Worm (Caenorhabditis elegans) whole organism, early embryonic: Measurements from ENCODE around the gene C06E1.11.

Experiments
- ama-1 ChIP-seq: fragments of 150-350 bp; optimal IDR thresholded peaks from 2 replicates; lab custom pipeline; 2014
- ceh-13 ChIP-seq: fragments of 200-800 bp; sonication (Bioruptor generic); optimal IDR thresholded peaks from 2 replicates; lab custom pipeline; 2018; ENCODE audit warnings: mild to moderate bottlenecking, missing genetic modification characterization, missing compliant biosample characterization
- ets-7 ChIP-seq: sonication (generic microtip); optimal IDR thresholded peaks from 2 replicates; lab custom pipeline; 2016; ENCODE audit warnings: missing genotype, missing genetic modification characterization, missing compliant biosample characterization
- flt-1 ChIP-seq: fragments of 200-800 bp; sonication (Bioruptor generic); IDR thresholded peaks from 2 replicates; pipeline ENCODE4 v1.3.6; 2022; ENCODE audit warnings: missing genetic modification characterization, missing compliant biosample characterization
- hmbx-1 ChIP-seq: sonication (generic microtip); optimal IDR thresholded peaks from 2 replicates; lab custom pipeline; 2016; ENCODE audit warnings: mild to moderate bottlenecking, missing genetic modification characterization, missing compliant biosample characterization
- hnd-1 ChIP-seq: sonication (generic microtip); optimal IDR thresholded peaks from 2 replicates; lab custom pipeline; 2016; ENCODE audit warnings: missing genetic modification characterization, missing compliant biosample characterization
- scrt-1 ChIP-seq: fragments of 200-800 bp; sonication (Bioruptor generic); IDR thresholded peaks from 2 replicates; pipeline ENCODE4 v1.3.6; 2022; ENCODE audit warnings: missing genetic modification characterization, missing compliant biosample characterization
- sea-1 ChIP-seq: fragments of 200-800 bp; sonication (Bioruptor generic); conservative IDR thresholded peaks from 2 replicates; pipeline ENCODE4 v1.3.6; 2022; ENCODE audit warnings: missing genetic modification characterization, missing compliant biosample characterization
- tbx-37 ChIP-seq: fragments of 200-800 bp; sonication (Bioruptor generic); conservative IDR thresholded peaks from 2 replicates; pipeline ENCODE4 v1.3.6; 2022; ENCODE audit warnings: missing genetic modification reagents, missing genetic modification characterization, missing compliant biosample characterization

DNA sequence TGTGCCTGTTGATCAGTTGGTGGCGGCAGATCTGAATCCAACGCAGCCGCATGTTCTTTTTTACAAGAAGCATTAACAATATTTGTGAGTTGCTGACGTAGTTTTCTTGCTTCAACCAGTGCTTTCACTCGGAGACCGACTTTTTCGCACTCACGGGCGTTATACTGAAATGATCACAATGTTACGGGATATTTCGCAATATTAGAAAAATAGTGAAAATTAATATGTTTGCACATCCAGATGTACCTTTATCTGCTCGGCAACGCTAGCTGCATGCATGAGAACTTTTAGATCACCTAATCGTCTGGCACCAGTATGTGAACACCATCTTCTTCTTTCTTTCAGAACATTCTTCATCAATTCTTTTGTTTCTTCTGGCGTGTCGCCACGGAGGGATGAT is 5.2 kb downstream of the C06E1.11 start:
- TF ChIP-seq hmbx-1 (tag; lab: Kevin White, UChicago) (no peak), ama-1 (no peak), ets-7 (tag; lab: Kevin White, UChicago) (no peak), tbx-37 (GFP tag; lab: Robert Waterston, UW) (no peak), flt-1 (GFP tag; lab: Robert Waterston, UW) (no peak), sea-1 (GFP tag; lab: Robert Waterston, UW) (no peak), ceh-13 (GFP tag; lab: Kevin White, UChicago) (no peak), scrt-1 (GFP tag; lab: Robert Waterston, UW) (no peak), hnd-1 (tag; lab: Kevin White, UChicago) (no peak)
